Worm (Caenorhabditis elegans): ENCODE results near the gene arrd-22.

arrd-22 gene

ce11 chrV:3417928-3418327 lies 7.6 kb downstream of the arrd-22 start, which contains the start of gene T20D4.3:
T20D4.3 (plus strand) TSS chrV:3418228.
- TF ChIP-seq gmeb-1 (tag; optimal IDR thresholded peaks at IDR 0.05) (no peak), elt-3 (tag; optimal IDR thresholded peaks at IDR 0.05) (no peak), blmp-1 (tag; optimal IDR thresholded peaks at IDR 0.05; ENCODE audit: insufficient read depth) (no peak), ama-1 (optimal IDR thresholded peaks at IDR 0.05) (no peak), nhr-77 (tag; optimal IDR thresholded peaks at IDR 0.05) (no peak), unc-39 (tag; optimal IDR thresholded peaks at IDR 0.05) (no peak), ztf-4 (tag; optimal IDR thresholded peaks at IDR 0.05) (no peak), elt-1 (tag; optimal IDR thresholded peaks at IDR 0.05) (no peak), mab-5 (tag; optimal IDR thresholded peaks at IDR 0.05) (no peak), nhr-11 (tag; optimal IDR thresholded peaks at IDR 0.05) (no peak), nhr-6 (tag; optimal IDR thresholded peaks at IDR 0.05) (no peak), ceh-82 (tag; optimal IDR thresholded peaks at IDR 0.05) (no peak), crh-2 (tag; optimal IDR thresholded peaks at IDR 0.05) (no peak), peb-1 (tag; optimal IDR thresholded peaks at IDR 0.05) (no peak), skn-1 (tag; optimal IDR thresholded peaks at IDR 0.05) (no peak), nhr-10 (tag; optimal IDR thresholded peaks at IDR 0.05) (no peak), snpc-4 (tag; optimal IDR thresholded peaks at IDR 0.05) (no peak)

ce11 chrV:3424341-3424740 lies 14.0 kb downstream of the arrd-22 start, which contains the start of gene srab-21:
srab-21 (minus strand) TSS chrV:3424441.
- no peak for TF ChIP-seq nhr-237 (tag; optimal IDR thresholded peaks at IDR 0.05)

ce11 chrV:3426076-3426475 lies 15.8 kb downstream of the arrd-22 start, which contains the start of gene srab-22:
srab-22 (plus strand) TSS chrV:3426376.
- TF ChIP-seq ZK546.5 (tag; optimal IDR thresholded peaks at IDR 0.05) = no peak
- no peak for TF ChIP-seq nhr-21 (tag; optimal IDR thresholded peaks at IDR 0.05)
- TF ChIP-seq C34F6.9 (tag; optimal IDR thresholded peaks at IDR 0.05) = no peak
- no peak for TF ChIP-seq nhr-25 (tag; optimal IDR thresholded peaks at IDR 0.05)
- no peak for TF ChIP-seq ztf-4 (tag; optimal IDR thresholded peaks at IDR 0.05)
- no peak for TF ChIP-seq crh-2 (tag; optimal IDR thresholded peaks at IDR 0.05)
- TF ChIP-seq nhr-129 (tag; optimal IDR thresholded peaks at IDR 0.05) = no peak
- no peak for TF ChIP-seq elt-1 (tag; optimal IDR thresholded peaks at IDR 0.05)
- TF ChIP-seq mab-5 (tag; optimal IDR thresholded peaks at IDR 0.05) = no peak
- TF ChIP-seq nhr-10 (tag; optimal IDR thresholded peaks at IDR 0.05) = no peak
- no peak for TF ChIP-seq F13H6.1 (tag; optimal IDR thresholded peaks at IDR 0.05)
- TF ChIP-seq sem-4 (tag; optimal IDR thresholded peaks at IDR 0.05) = no peak
- TF ChIP-seq lin-13 (GFP tag; optimal IDR thresholded peaks at IDR 0.05) = no peak
- no peak for TF ChIP-seq blmp-1 (tag; optimal IDR thresholded peaks at IDR 0.05; ENCODE audit: insufficient read depth)
- no peak for TF ChIP-seq nhr-12 (tag; optimal IDR thresholded peaks at IDR 0.05)

- TF ChIP-seq sem-4 (tag; optimal IDR thresholded peaks at IDR 0.05) (no peak), sma-3 (GFP tag; optimal IDR thresholded peaks at IDR 0.05) (no peak)
Measured at ce11 chrV:3428697-3429096, 18.4 kb downstream of the arrd-22 start, which contains the start of gene srab-20. srab-20 (plus strand) TSS chrV:3428997.

ce11 chrV:3431535-3431990 lies 21.2 kb downstream of the arrd-22 start, which contains the start of the genes T20D4.19 and srj-9:
T20D4.19 (minus strand) TSS chrV:3431635.
srj-9 (plus strand) TSS chrV:3431940.
- TF ChIP-seq ztf-4 (tag; optimal IDR thresholded peaks at IDR 0.05) = no peak
- TF ChIP-seq aly-2 (tag; optimal IDR thresholded peaks at IDR 0.05) = no peak
- no peak for TF ChIP-seq nhr-129 (tag; optimal IDR thresholded peaks at IDR 0.05)
- no peak for TF ChIP-seq elt-1 (tag; optimal IDR thresholded peaks at IDR 0.05)
- no peak for TF ChIP-seq unc-62 (GFP tag; optimal IDR thresholded peaks at IDR 0.05)
- TF ChIP-seq mab-5 (tag; optimal IDR thresholded peaks at IDR 0.05) = no peak
- TF ChIP-seq alr-1 (tag; optimal IDR thresholded peaks at IDR 0.05) = no peak
- no peak for TF ChIP-seq elt-3 (tag; optimal IDR thresholded peaks at IDR 0.05)
- no peak for TF ChIP-seq nhr-11 (tag; optimal IDR thresholded peaks at IDR 0.05)
- TF ChIP-seq lin-13 (GFP tag; optimal IDR thresholded peaks at IDR 0.05) = no peak
- TF ChIP-seq fos-1 (tag; optimal IDR thresholded peaks at IDR 0.05) = no peak
- no peak for TF ChIP-seq R02D3.7 (tag; optimal IDR thresholded peaks at IDR 0.05)

- no peak for TF ChIP-seq unc-62 (GFP tag; optimal IDR thresholded peaks at IDR 0.05)
- no peak for TF ChIP-seq F13H6.1 (tag; optimal IDR thresholded peaks at IDR 0.05)
- TF ChIP-seq egl-27 (tag; optimal IDR thresholded peaks at IDR 0.05) = no peak
- no peak for TF ChIP-seq mbf-1 (tag; optimal IDR thresholded peaks at IDR 0.05)
- TF ChIP-seq blmp-1 (tag; optimal IDR thresholded peaks at IDR 0.05; ENCODE audit: insufficient read depth) = no peak
- no peak for TF ChIP-seq sma-9 (GFP tag; optimal IDR thresholded peaks at IDR 0.05)
- no peak for TF ChIP-seq sma-9 (tag; optimal IDR thresholded peaks at IDR 0.05)
- TF ChIP-seq aly-2 (tag; optimal IDR thresholded peaks at IDR 0.05) = no peak
- TF ChIP-seq peb-1 (tag; optimal IDR thresholded peaks at IDR 0.05) = no peak
- TF ChIP-seq lin-39 (tag; optimal IDR thresholded peaks at IDR 0.05) = no peak
- TF ChIP-seq elt-1 (tag; optimal IDR thresholded peaks at IDR 0.05) = no peak
- TF ChIP-seq lin-13 (GFP tag; optimal IDR thresholded peaks at IDR 0.05) = no peak
- no peak for TF ChIP-seq nhr-25 (tag; optimal IDR thresholded peaks at IDR 0.05)
- no peak for TF ChIP-seq Y55F3AM.14 (GFP tag; optimal IDR thresholded peaks at IDR 0.05)
- TF ChIP-seq nhr-10 (tag; optimal IDR thresholded peaks at IDR 0.05) = no peak
- TF ChIP-seq unc-39 (tag; optimal IDR thresholded peaks at IDR 0.05) = no peak
Measured at ce11 chrV:3442609-3443008, 32.3 kb downstream of the arrd-22 start.

Data from whole organism, L2 larva.